Worm (Caenorhabditis elegans) whole organism, L1 larva: Measurements from ENCODE around the gene R02D1.2.

Experiments used
- C04F5.9 ChIP-seq: sonication (generic microtip); optimal IDR thresholded peaks from 2 replicates; lab custom pipeline; 2016; ENCODE audit warnings: missing genetic modification characterization, missing compliant biosample characterization
- C16A3.4 ChIP-seq: fragments of 150-350 bp; optimal IDR thresholded peaks from 2 replicates; lab custom pipeline; 2014; ENCODE audit warnings: missing biosample characterization, missing genetic modification characterization
- ama-1 ChIP-seq: fragments of 150-350 bp; optimal IDR thresholded peaks from 2 replicates; lab custom pipeline; 2014
- blmp-1 ChIP-seq: fragments of 150-350 bp; optimal IDR thresholded peaks from 2 replicates; lab custom pipeline; 2014; ENCODE audit warnings: missing biosample characterization, missing genetic modification characterization
- ceh-63 ChIP-seq: fragments of 200-800 bp; sonication (Bioruptor generic); optimal IDR thresholded peaks from 2 replicates; lab custom pipeline; 2018; ENCODE audit warnings: mild to moderate bottlenecking, missing genetic modification characterization, missing compliant biosample characterization
- ceh-8 ChIP-seq: fragments of 200-800 bp; sonication (Bioruptor generic); optimal IDR thresholded peaks from 2 replicates; lab custom pipeline; 2018; ENCODE audit warnings: mild to moderate bottlenecking, missing genetic modification characterization, moderate library complexity, missing compliant biosample characterization
- ceh-88 ChIP-seq: fragments of 200-800 bp; sonication (Bioruptor generic); IDR thresholded peaks from 2 replicates; pipeline ENCODE4 v1.3.6; 2022; ENCODE audit warnings: missing genetic modification characterization, missing compliant biosample characterization
- efl-1 ChIP-seq, 4 experiments: fragments of 150-350 bp; optimal IDR thresholded peaks in 3 of 4; peaks in 1 of 4; 1 replicate in 1 of 4; 2 replicates in 3 of 4; lab custom pipeline; 2014; ENCODE audit warnings: missing biosample characterization in 2 of 4, missing genetic modification characterization in 2 of 4, missing genetic modification reagents in 2 of 4
- egl-27 ChIP-seq, 2 experiments: fragments of 150-350 bp in 1 of 2; sonication (generic microtip); optimal IDR thresholded peaks; 3 replicates each; lab custom pipeline; 2017 to 2018; ENCODE audit warnings: missing biosample characterization in 2 of 2, missing genetic modification characterization in 2 of 2, missing genetic modification reagents in 2 of 2
- elt-2 ChIP-seq: sonication (generic microtip); optimal IDR thresholded peaks from 2 replicates; lab custom pipeline; 2016; ENCODE audit warnings: missing genetic modification characterization, mild to moderate bottlenecking, inconsistent platforms, missing compliant biosample characterization, missing genetic modification reagents
- ets-5 ChIP-seq: fragments of 200-800 bp; sonication (Bioruptor generic); IDR thresholded peaks from 2 replicates; pipeline ENCODE4 v1.3.6; 2022; ENCODE audit warnings: missing genetic modification characterization, missing compliant biosample characterization
- fkh-10 ChIP-seq: sonication (generic microtip); optimal IDR thresholded peaks from 2 replicates; lab custom pipeline; 2017; ENCODE audit warnings: missing biosample characterization, missing genetic modification reagents, missing genetic modification characterization
- fkh-4 ChIP-seq: sonication (generic microtip); optimal IDR thresholded peaks from 2 replicates; lab custom pipeline; 2016; ENCODE audit warnings: missing compliant biosample characterization, missing genetic modification characterization, borderline replicate concordance
- fkh-8 ChIP-seq: sonication (generic microtip); optimal IDR thresholded peaks from 2 replicates; lab custom pipeline; 2016; ENCODE audit warnings: mild to moderate bottlenecking, missing genetic modification characterization, missing compliant biosample characterization
- fos-1 ChIP-seq: fragments of 150-350 bp; optimal IDR thresholded peaks from 2 replicates; lab custom pipeline; 2014; ENCODE audit warnings: missing biosample characterization, missing genetic modification characterization
- hlh-17 ChIP-seq: fragments of 200-800 bp; sonication (Bioruptor generic); optimal IDR thresholded peaks from 2 replicates; lab custom pipeline; 2018; ENCODE audit warnings: missing genetic modification characterization, mild to moderate bottlenecking, missing compliant biosample characterization, moderate library complexity, borderline replicate concordance
- hpl-2 ChIP-seq: fragments of 150-350 bp; optimal IDR thresholded peaks from 2 replicates; lab custom pipeline; 2014; ENCODE audit warnings: missing biosample characterization, missing genetic modification reagents, missing genetic modification characterization
- irx-1 ChIP-seq: sonication (generic microtip); optimal IDR thresholded peaks from 2 replicates; lab custom pipeline; 2016; ENCODE audit warnings: missing genetic modification characterization, missing compliant biosample characterization
- jun-1 ChIP-seq: fragments of 150-350 bp; optimal IDR thresholded peaks from 2 replicates; lab custom pipeline; 2014; ENCODE audit warnings: missing biosample characterization, missing genetic modification reagents, missing genetic modification characterization
- lin-13 ChIP-seq: fragments of 150-350 bp; optimal IDR thresholded peaks from 2 replicates; lab custom pipeline; 2014; ENCODE audit warnings: missing biosample characterization, missing genetic modification reagents, missing genetic modification characterization
- lir-3 ChIP-seq: sonication (generic microtip); optimal IDR thresholded peaks from 2 replicates; lab custom pipeline; 2016; ENCODE audit warnings: mild to moderate bottlenecking, missing genetic modification characterization, moderate library complexity, missing compliant biosample characterization; ENCODE audit not compliant: poor library complexity
- mab-9 ChIP-seq: fragments of 200-800 bp; sonication (Bioruptor generic); IDR thresholded peaks from 2 replicates; pipeline ENCODE4 v1.3.6; 2022; ENCODE audit warnings: missing genetic modification reagents, missing genetic modification characterization, missing compliant biosample characterization
- mdl-1 ChIP-seq, 2 experiments: fragments of 150-350 bp; optimal IDR thresholded peaks; 2 replicates each; lab custom pipeline; 2014 to 2017; ENCODE audit warnings: missing biosample characterization in 2 of 2, missing genetic modification characterization in 2 of 2, inconsistent platforms in 1 of 2
- mef-2 ChIP-seq: fragments of 150-350 bp; optimal IDR thresholded peaks from 2 replicates; lab custom pipeline; 2014; ENCODE audit warnings: missing biosample characterization, missing genetic modification characterization
- mep-1 ChIP-seq: fragments of 150-350 bp; optimal IDR thresholded peaks from 2 replicates; lab custom pipeline; 2014; ENCODE audit warnings: missing biosample characterization, missing genetic modification characterization
- nhr-11 ChIP-seq: fragments of 150-350 bp; optimal IDR thresholded peaks from 2 replicates; lab custom pipeline; 2014; ENCODE audit warnings: missing biosample characterization, missing genetic modification characterization
- nhr-12 ChIP-seq: sonication (generic microtip); optimal IDR thresholded peaks from 2 replicates; lab custom pipeline; 2017; ENCODE audit warnings: missing biosample characterization, missing genetic modification characterization
- nhr-19 ChIP-seq: fragments of 200-800 bp; sonication (Bioruptor generic); conservative IDR thresholded peaks from 2 replicates; pipeline ENCODE4 v1.3.6; 2022; ENCODE audit warnings: missing genetic modification characterization, missing compliant biosample characterization
- nhr-20 ChIP-seq: sonication (generic microtip); optimal IDR thresholded peaks from 2 replicates; lab custom pipeline; 2016; ENCODE audit warnings: mild to moderate bottlenecking, missing genetic modification characterization, missing compliant biosample characterization
- nhr-237 ChIP-seq: fragments of 150-350 bp; optimal IDR thresholded peaks from 2 replicates; lab custom pipeline; 2014; ENCODE audit warnings: missing biosample characterization, missing genetic modification characterization
- nhr-28 ChIP-seq: fragments of 150-350 bp; optimal IDR thresholded peaks from 2 replicates; lab custom pipeline; 2014; ENCODE audit warnings: missing biosample characterization, missing genetic modification characterization
- nhr-47 ChIP-seq: sonication (generic microtip); optimal IDR thresholded peaks from 2 replicates; lab custom pipeline; 2016; ENCODE audit warnings: mild to moderate bottlenecking, missing genetic modification characterization, moderate library complexity, missing compliant biosample characterization
- nhr-71 ChIP-seq: sonication (generic microtip); optimal IDR thresholded peaks from 2 replicates; lab custom pipeline; 2016; ENCODE audit warnings: mild to moderate bottlenecking, missing genetic modification characterization, moderate library complexity, missing compliant biosample characterization
- nhr-84 ChIP-seq: sonication (generic microtip); optimal IDR thresholded peaks from 2 replicates; lab custom pipeline; 2017; ENCODE audit warnings: missing biosample characterization, missing genetic modification characterization
- pag-3 ChIP-seq: sonication (generic microtip); optimal IDR thresholded peaks from 2 replicates; lab custom pipeline; 2017; ENCODE audit warnings: missing genetic modification characterization, mild to moderate bottlenecking, missing compliant biosample characterization, antibody characterized with exemption, borderline replicate concordance; ENCODE audit not compliant: insufficient read depth
- pax-3 ChIP-seq: fragments of 200-800 bp; sonication (Bioruptor generic); optimal IDR thresholded peaks from 2 replicates; lab custom pipeline; 2018; ENCODE audit warnings: mild to moderate bottlenecking, missing genetic modification characterization, moderate library complexity, missing compliant biosample characterization
- rnt-1 ChIP-seq: sonication (generic microtip); optimal IDR thresholded peaks from 2 replicates; lab custom pipeline; 2016; ENCODE audit warnings: mild to moderate bottlenecking, missing genetic modification characterization, moderate library complexity, missing compliant biosample characterization
- skn-1 ChIP-seq: fragments of 150-350 bp; optimal IDR thresholded peaks from 2 replicates; lab custom pipeline; 2014; ENCODE audit warnings: missing biosample characterization, missing genetic modification characterization
- snpc-4 ChIP-seq: fragments of 150-350 bp; optimal IDR thresholded peaks from 2 replicates; lab custom pipeline; 2014; ENCODE audit warnings: missing biosample characterization, missing genetic modification characterization
- snu-23 ChIP-seq: sonication (generic microtip); optimal IDR thresholded peaks from 2 replicates; lab custom pipeline; 2016; ENCODE audit warnings: missing genetic modification characterization, missing compliant biosample characterization
- sptf-1 ChIP-seq: fragments of 150-350 bp; optimal IDR thresholded peaks from 2 replicates; lab custom pipeline; 2014; ENCODE audit warnings: missing biosample characterization, missing genetic modification characterization
- sup-37 ChIP-seq: fragments of 200-800 bp; sonication (Bioruptor generic); optimal IDR thresholded peaks from 2 replicates; lab custom pipeline; 2018; ENCODE audit warnings: mild to moderate bottlenecking, missing genetic modification characterization, missing compliant biosample characterization
- swsn-7 ChIP-seq: sonication (generic microtip); optimal IDR thresholded peaks from 2 replicates; lab custom pipeline; 2016; ENCODE audit warnings: missing genetic modification characterization, missing compliant biosample characterization
- tlp-1 ChIP-seq: fragments of 150-350 bp; optimal IDR thresholded peaks from 2 replicates; lab custom pipeline; 2014; ENCODE audit warnings: missing biosample characterization, missing genetic modification characterization
- unc-130 ChIP-seq: fragments of 150-350 bp; optimal IDR thresholded peaks from 2 replicates; lab custom pipeline; 2017; ENCODE audit warnings: missing biosample characterization, missing genetic modification characterization, inconsistent platforms
- unc-30 ChIP-seq: sonication (generic microtip); optimal IDR thresholded peaks from 2 replicates; lab custom pipeline; 2017; ENCODE audit warnings: missing biosample characterization, missing genetic modification characterization
- unc-86 ChIP-seq: sonication (generic microtip); optimal IDR thresholded peaks from 2 replicates; lab custom pipeline; 2016; ENCODE audit warnings: missing genetic modification characterization, missing compliant biosample characterization
- unc-98 ChIP-seq: fragments of 200-800 bp; sonication (Bioruptor generic); IDR thresholded peaks from 2 replicates; pipeline ENCODE4 v1.3.6; 2022; ENCODE audit warnings: missing genetic modification characterization, missing compliant biosample characterization
- vab-15 ChIP-seq: sonication (generic microtip); optimal IDR thresholded peaks from 2 replicates; lab custom pipeline; 2017; ENCODE audit warnings: missing genotype, mild to moderate bottlenecking, missing genetic modification characterization, missing compliant biosample characterization
- zip-4 ChIP-seq: fragments of 200-800 bp; sonication (Bioruptor generic); optimal IDR thresholded peaks from 2 replicates; lab custom pipeline; 2018; ENCODE audit warnings: mild to moderate bottlenecking, missing genetic modification characterization, moderate library complexity, missing compliant biosample characterization

The R02D1.2 gene

ce11 chrV:4322706-4323105 is at the start of gene R02D1.2:
R02D1.2 (minus strand) TSS chrV:4322806.
- TF ChIP-seq lir-3 (tag; lab: Kevin White, UChicago) (no peak), nhr-47 (tag; lab: Kevin White, UChicago) (no peak), unc-98 (GFP tag; lab: Robert Waterston, UW) (no peak), unc-30 (tag; lab: Kevin White, UChicago) (no peak), C04F5.9 (no peak), egl-27 (tag; optimal IDR thresholded peaks at IDR 0.05; lab: Kevin White, UChicago) (no peak), ceh-63 (GFP tag; lab: Kevin White, UChicago) (no peak), unc-130 (tag; lab: Kevin White, UChicago) (no peak), fkh-8 (no peak)

ce11 chrV:4371309-4371933 is 48.8 kb upstream of the R02D1.2 start, which contains the start of the genes gmpr-1 and fipp-1:
gmpr-1 (minus strand) TSS chrV:4371383.
fipp-1 (plus strand) TSS chrV:4371807.
- TF ChIP-seq nhr-237 (tag; lab: Kevin White, UChicago) = no peak
- TF ChIP-seq mdl-1 (tag; optimal IDR thresholded peaks at IDR 0.05; lab: Kevin White, UChicago) = peak in 1 of 2 experiments; percentile 30
- TF ChIP-seq ama-1 (lab: Kevin White, UChicago) = no peak
- no peak for TF ChIP-seq nhr-84 (tag; lab: Kevin White, UChicago)
- peak; percentile 33 for TF ChIP-seq jun-1 (tag; lab: Kevin White, UChicago)
- TF ChIP-seq snpc-4 (tag; lab: Kevin White, UChicago) = no peak
- no peak for TF ChIP-seq tlp-1 (tag; lab: Kevin White, UChicago)
- no peak for TF ChIP-seq fkh-4
- TF ChIP-seq hlh-17 = no peak
- TF ChIP-seq zip-4 = peak; percentile 21
- no peak for TF ChIP-seq nhr-28 (tag; lab: Kevin White, UChicago)
- TF ChIP-seq pax-3 (tag; lab: Kevin White, UChicago) = no peak
- TF ChIP-seq elt-2 (tag; lab: Kevin White, UChicago) = peak; percentile 22
- TF ChIP-seq nhr-12 (tag; lab: Kevin White, UChicago) = no peak
- peak; percentile 69 for TF ChIP-seq nhr-20 (tag; lab: Kevin White, UChicago)
- peak; percentile 74 for TF ChIP-seq mep-1 (tag; lab: Kevin White, UChicago)
- peak; percentile 86 for TF ChIP-seq snu-23 (GFP tag; lab: Kevin White, UChicago)
- TF ChIP-seq fos-1 = no peak
- TF ChIP-seq nhr-71 (tag; lab: Kevin White, UChicago) = peak; percentile 81
- peak; percentile 54 for TF ChIP-seq skn-1 (tag; lab: Kevin White, UChicago)
- peak; percentile 38 for TF ChIP-seq ceh-8 (GFP tag; lab: Kevin White, UChicago)
- TF ChIP-seq pag-3 = no peak
- no peak for TF ChIP-seq sptf-1 (tag; lab: Kevin White, UChicago)
- peak; percentile 83 to 84 for TF ChIP-seq efl-1 (optimal IDR thresholded peaks at IDR 0.05; lab: Kevin White, UChicago)
- peak; percentile 77 to 97 for TF ChIP-seq efl-1 (GFP tag; optimal IDR thresholded peaks at IDR 0.05 in 1 of 2; lab: Kevin White, UChicago)
- no peak for TF ChIP-seq mab-9 (GFP tag; lab: Robert Waterston, UW)
- peak; percentile 33 for TF ChIP-seq blmp-1 (tag; lab: Kevin White, UChicago)
- peak; percentile 70 for TF ChIP-seq nhr-19
- peak; percentile 74 for TF ChIP-seq rnt-1 (tag; lab: Kevin White, UChicago)
- TF ChIP-seq hpl-2 (GFP tag; lab: Kevin White, UChicago) = no peak
- TF ChIP-seq lin-13 (GFP tag; lab: Kevin White, UChicago) = no peak
- TF ChIP-seq nhr-11 (tag; lab: Kevin White, UChicago) = no peak
- TF ChIP-seq sup-37 = no peak
- TF ChIP-seq fkh-10 (GFP tag; lab: Kevin White, UChicago) = no peak
- TF ChIP-seq C16A3.4 (tag; lab: Kevin White, UChicago) = peak; percentile 55
- TF ChIP-seq ceh-63 (GFP tag; lab: Kevin White, UChicago) = no peak
- no peak for TF ChIP-seq ceh-88 (GFP tag; lab: Robert Waterston, UW)
- TF ChIP-seq unc-86 (tag; lab: Kevin White, UChicago) = peak; percentile 67
- TF ChIP-seq vab-15 (tag; lab: Kevin White, UChicago) = no peak
- no peak for TF ChIP-seq unc-98 (GFP tag; lab: Robert Waterston, UW)
- no peak for TF ChIP-seq mef-2 (tag; lab: Kevin White, UChicago)
- TF ChIP-seq irx-1 (tag; lab: Kevin White, UChicago) = peak; percentile 59
- peak; percentile 77 for TF ChIP-seq swsn-7
- TF ChIP-seq ets-5 = no peak
